Worm (Caenorhabditis elegans): Measurements from ENCODE around the gene fozi-1.

The fozi-1 gene

ce11 chrIII:9335076-9335475 lies 53.5 kb downstream of the fozi-1 start:
- TF ChIP-seq mbf-1 (tag; optimal IDR thresholded peaks at IDR 0.05): no peak
- TF ChIP-seq zag-1 (tag; optimal IDR thresholded peaks at IDR 0.05): no peak
- TF ChIP-seq unc-39 (tag; optimal IDR thresholded peaks at IDR 0.05): no peak
- no peak for TF ChIP-seq egl-27 (tag; optimal IDR thresholded peaks at IDR 0.05)
- no peak for TF ChIP-seq nhr-21 (tag; optimal IDR thresholded peaks at IDR 0.05)
- TF ChIP-seq lsy-2 (tag; optimal IDR thresholded peaks at IDR 0.05): no peak
- no peak for TF ChIP-seq lin-11 (tag; optimal IDR thresholded peaks at IDR 0.05)
- no peak for TF ChIP-seq nhr-23 (tag; optimal IDR thresholded peaks at IDR 0.05)
- no peak for TF ChIP-seq aly-2 (tag; optimal IDR thresholded peaks at IDR 0.05)
- no peak for TF ChIP-seq sem-4 (tag; optimal IDR thresholded peaks at IDR 0.05)
- TF ChIP-seq nhr-77 (tag; optimal IDR thresholded peaks at IDR 0.05): no peak
- TF ChIP-seq nhr-12 (tag; optimal IDR thresholded peaks at IDR 0.05): no peak
- TF ChIP-seq nhr-10 (tag; optimal IDR thresholded peaks at IDR 0.05): no peak
- TF ChIP-seq lin-39 (tag; optimal IDR thresholded peaks at IDR 0.05): no peak
- TF ChIP-seq peb-1 (tag; optimal IDR thresholded peaks at IDR 0.05): no peak
- TF ChIP-seq dmd-4 (tag; optimal IDR thresholded peaks at IDR 0.05): no peak
- TF ChIP-seq unc-62 (GFP tag; optimal IDR thresholded peaks at IDR 0.05): no peak
- TF ChIP-seq gmeb-1 (tag; optimal IDR thresholded peaks at IDR 0.05): no peak

ce11 chrIII:9336807-9337206 lies 55.2 kb downstream of the fozi-1 start:
- TF ChIP-seq lin-11 (tag; optimal IDR thresholded peaks at IDR 0.05) (no peak), F13H6.1 (tag; optimal IDR thresholded peaks at IDR 0.05) (no peak), ceh-82 (tag; optimal IDR thresholded peaks at IDR 0.05) (no peak), unc-62 (GFP tag; optimal IDR thresholded peaks at IDR 0.05) (no peak), ztf-11 (tag; optimal IDR thresholded peaks at IDR 0.05) (no peak)

- no peak for TF ChIP-seq nhr-6 (tag; optimal IDR thresholded peaks at IDR 0.05)
- TF ChIP-seq gmeb-1 (tag; optimal IDR thresholded peaks at IDR 0.05): no peak
- no peak for TF ChIP-seq ztf-1 (GFP tag; conservative IDR thresholded peaks at IDR 0.05)
- no peak for TF ChIP-seq unc-39 (tag; optimal IDR thresholded peaks at IDR 0.05)
- TF ChIP-seq nhr-10 (tag; optimal IDR thresholded peaks at IDR 0.05): no peak
- TF ChIP-seq Y55F3AM.14 (GFP tag; optimal IDR thresholded peaks at IDR 0.05): no peak
- TF ChIP-seq ZK546.5 (tag; optimal IDR thresholded peaks at IDR 0.05): no peak
- no peak for TF ChIP-seq nhr-23 (tag; optimal IDR thresholded peaks at IDR 0.05)
Measured at ce11 chrIII:9337968-9338367, 56.4 kb downstream of the fozi-1 start.

ce11 chrIII:9340025-9340424 lies 58.4 kb downstream of the fozi-1 start:
- TF ChIP-seq elt-1 (tag; optimal IDR thresholded peaks at IDR 0.05) (no peak), nhr-21 (tag; optimal IDR thresholded peaks at IDR 0.05) (no peak), unc-62 (GFP tag; optimal IDR thresholded peaks at IDR 0.05) (no peak), mbf-1 (tag; optimal IDR thresholded peaks at IDR 0.05) (no peak), Y55F3AM.14 (GFP tag; optimal IDR thresholded peaks at IDR 0.05) (no peak), egl-27 (tag; optimal IDR thresholded peaks at IDR 0.05) (no peak), crh-2 (tag; optimal IDR thresholded peaks at IDR 0.05) (no peak), ceh-82 (tag; optimal IDR thresholded peaks at IDR 0.05) (no peak), ceh-16 (tag; optimal IDR thresholded peaks at IDR 0.05) (no peak), mab-5 (tag; optimal IDR thresholded peaks at IDR 0.05) (no peak), nhr-12 (tag; optimal IDR thresholded peaks at IDR 0.05) (no peak), gmeb-1 (tag; optimal IDR thresholded peaks at IDR 0.05) (no peak), unc-39 (tag; optimal IDR thresholded peaks at IDR 0.05) (no peak), aly-2 (tag; optimal IDR thresholded peaks at IDR 0.05) (no peak), C34F6.9 (tag; optimal IDR thresholded peaks at IDR 0.05) (no peak), zag-1 (tag; optimal IDR thresholded peaks at IDR 0.05) (no peak), sma-3 (GFP tag; optimal IDR thresholded peaks at IDR 0.05) (no peak), dmd-4 (tag; optimal IDR thresholded peaks at IDR 0.05) (no peak), ama-1 (optimal IDR thresholded peaks at IDR 0.05) (no peak), lin-39 (tag; optimal IDR thresholded peaks at IDR 0.05) (no peak)

ce11 chrIII:9344347-9344746 lies 62.8 kb downstream of the fozi-1 start, which contains the start of gene emb-9:
Gene emb-9 (minus strand): TSS chrIII:9344447.
- TF ChIP-seq dmd-4 (tag; optimal IDR thresholded peaks at IDR 0.05) (no peak), lin-13 (GFP tag; optimal IDR thresholded peaks at IDR 0.05) (no peak), nhr-23 (tag; optimal IDR thresholded peaks at IDR 0.05) (no peak), crh-2 (tag; optimal IDR thresholded peaks at IDR 0.05) (no peak), elt-1 (tag; optimal IDR thresholded peaks at IDR 0.05) (no peak), C34F6.9 (tag; optimal IDR thresholded peaks at IDR 0.05) (no peak), sma-3 (GFP tag; optimal IDR thresholded peaks at IDR 0.05) (no peak), mab-5 (tag; optimal IDR thresholded peaks at IDR 0.05) (no peak), ceh-16 (tag; optimal IDR thresholded peaks at IDR 0.05) (no peak), egl-27 (tag; optimal IDR thresholded peaks at IDR 0.05) (no peak), nhr-129 (tag; optimal IDR thresholded peaks at IDR 0.05) (no peak), snpc-4 (tag; optimal IDR thresholded peaks at IDR 0.05) (no peak), lin-39 (tag; optimal IDR thresholded peaks at IDR 0.05) (no peak), ztf-1 (GFP tag; conservative IDR thresholded peaks at IDR 0.05) (no peak), unc-62 (GFP tag; optimal IDR thresholded peaks at IDR 0.05) (no peak), mdl-1 (tag; optimal IDR thresholded peaks at IDR 0.05) (no peak), lsy-2 (tag; optimal IDR thresholded peaks at IDR 0.05) (no peak)

All from whole organism, L2 larva.